Worm (Caenorhabditis elegans) whole organism, L4/young adult: ENCODE results near the gene srz-38.

Source experiments
- dao-5 ChIP-seq: sonication (generic microtip); optimal IDR thresholded peaks from 2 replicates; lab custom pipeline; 2016; ENCODE audit warnings: missing genotype, missing genetic modification characterization, moderate library complexity, missing compliant biosample characterization
- him-1 ChIP-seq: sonication (generic microtip); optimal IDR thresholded peaks from 2 replicates; lab custom pipeline; 2016; ENCODE audit warnings: missing genotype, missing genetic modification reagents, missing genetic modification characterization, missing compliant biosample characterization

- TF ChIP-seq dao-5 (no peak), him-1 (tag; lab: Kevin White, UChicago) (no peak)
Observed at ce11 chrIV:16330508-16330907, 4.6 kb upstream of the srz-38 start.
